Fruit fly (Drosophila melanogaster): ENCODE data around the gene CG31777.

DNA sequence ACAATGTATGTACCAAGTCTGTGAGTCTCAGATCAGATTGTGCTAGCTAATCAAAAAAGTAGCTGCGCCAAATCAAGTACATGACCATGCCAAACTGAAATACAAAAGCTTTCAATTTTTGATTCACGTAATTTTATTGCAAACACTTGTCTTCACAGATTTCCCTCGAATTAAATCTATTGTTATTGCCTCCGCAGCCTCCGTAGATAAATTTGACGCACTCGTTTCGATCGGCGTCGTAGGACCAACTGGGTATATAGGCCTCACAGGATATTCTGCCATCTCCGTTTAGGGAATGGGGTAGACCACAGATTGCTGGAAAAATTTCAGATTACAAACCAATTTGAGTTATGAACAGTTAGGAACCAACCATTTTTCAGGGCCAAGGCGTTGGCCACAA lies 11.9 kb downstream of the CG31777 start, which contains the start of gene CG43165:
- TF ChIP-seq h (optimal IDR thresholded peaks at IDR 0.05) (no peak), Sin3A (optimal IDR thresholded peaks at IDR 0.05) (no peak), insv (optimal IDR thresholded peaks at IDR 0.05) (no peak)
